Worm (Caenorhabditis elegans) whole organism, L2 larva: Measurements from ENCODE around the gene ccr-4.
A peak's percentile ranks its signal among the peaks of the same experiment; 100 is the strongest.

ENCODE experiments used
- R02D3.7 ChIP-seq: fragments of 150-350 bp; optimal IDR thresholded peaks from 2 replicates; lab custom pipeline; 2014; ENCODE audit warnings: missing biosample characterization, missing genetic modification characterization
- ceh-82 ChIP-seq: fragments of 150-350 bp; optimal IDR thresholded peaks from 2 replicates; lab custom pipeline; 2014; ENCODE audit warnings: missing biosample characterization, missing genetic modification characterization
- lsy-2 ChIP-seq, 2 experiments: fragments of 150-350 bp in 1 of 2; sonication (generic microtip) in 1 of 2; optimal IDR thresholded peaks; 2 replicates each; lab custom pipeline; 2014 to 2017; ENCODE audit warnings: missing biosample characterization in 2 of 2, missing genetic modification characterization in 2 of 2
- mab-5 ChIP-seq: fragments of 150-350 bp; optimal IDR thresholded peaks from 2 replicates; lab custom pipeline; 2014; ENCODE audit warnings: missing biosample characterization, missing genetic modification characterization
- nhr-10 ChIP-seq: sonication (generic microtip); optimal IDR thresholded peaks from 2 replicates; lab custom pipeline; 2017; ENCODE audit warnings: missing biosample characterization, missing genetic modification characterization
- nhr-11 ChIP-seq: fragments of 150-350 bp; optimal IDR thresholded peaks from 2 replicates; lab custom pipeline; 2014; ENCODE audit warnings: missing biosample characterization, missing genetic modification characterization
- nhr-23 ChIP-seq: fragments of 150-350 bp; optimal IDR thresholded peaks from 2 replicates; lab custom pipeline; 2014; ENCODE audit warnings: missing biosample characterization, missing genetic modification reagents, missing genetic modification characterization
- nhr-77 ChIP-seq: fragments of 150-350 bp; optimal IDR thresholded peaks from 2 replicates; lab custom pipeline; 2014; ENCODE audit warnings: missing biosample characterization, missing genetic modification characterization
- ztf-4 ChIP-seq: fragments of 150-350 bp; optimal IDR thresholded peaks from 2 replicates; lab custom pipeline; 2014; ENCODE audit warnings: missing biosample characterization, missing genetic modification characterization

ce11 chrIV:12330840-12331359 lies 30.4 kb upstream of the ccr-4 start, which contains the start of gene ufd-1:
- no peak for TF ChIP-seq nhr-10
- TF ChIP-seq R02D3.7: no peak
- no peak for TF ChIP-seq nhr-11 (tag; lab: Kevin White, UChicago)
- TF ChIP-seq ceh-82 (tag; lab: Kevin White, UChicago): no peak
- TF ChIP-seq mab-5: no peak
- TF ChIP-seq nhr-77: no peak
- TF ChIP-seq ztf-4 (tag; lab: Kevin White, UChicago): no peak
- no peak for TF ChIP-seq nhr-23
- peak in 1 of 2 experiments; percentile 16 for TF ChIP-seq lsy-2 (tag; optimal IDR thresholded peaks at IDR 0.05; lab: Kevin White, UChicago)
